Worm (Caenorhabditis elegans) whole organism, early embryonic: Measurements from ENCODE around the gene W06H8.2.

ENCODE experiments used
- B0310.2 ChIP-seq: sonication (generic microtip); optimal IDR thresholded peaks from 2 replicates; lab custom pipeline; 2016; ENCODE audit warnings: mild to moderate bottlenecking, missing genetic modification characterization, missing compliant biosample characterization
- aly-1 ChIP-seq: sonication (generic microtip); optimal IDR thresholded peaks from 2 replicates; lab custom pipeline; 2016; ENCODE audit warnings: missing genetic modification characterization, missing compliant biosample characterization
- ama-1 ChIP-seq: fragments of 150-350 bp; optimal IDR thresholded peaks from 2 replicates; lab custom pipeline; 2014
- ceh-13 ChIP-seq: fragments of 200-800 bp; sonication (Bioruptor generic); optimal IDR thresholded peaks from 2 replicates; lab custom pipeline; 2018; ENCODE audit warnings: mild to moderate bottlenecking, missing genetic modification characterization, missing compliant biosample characterization
- ceh-36 ChIP-seq: sonication (generic microtip); optimal IDR thresholded peaks from 2 replicates; lab custom pipeline; 2016; ENCODE audit warnings: missing genetic modification characterization, inconsistent platforms, missing compliant biosample characterization
- flt-1 ChIP-seq: fragments of 200-800 bp; sonication (Bioruptor generic); IDR thresholded peaks from 2 replicates; pipeline ENCODE4 v1.3.6; 2022; ENCODE audit warnings: missing genetic modification characterization, missing compliant biosample characterization
- hnd-1 ChIP-seq: sonication (generic microtip); optimal IDR thresholded peaks from 2 replicates; lab custom pipeline; 2016; ENCODE audit warnings: missing genetic modification characterization, missing compliant biosample characterization
- pes-1 ChIP-seq: fragments of 200-800 bp; sonication (Bioruptor generic); IDR thresholded peaks from 2 replicates; pipeline ENCODE4 v1.3.6; 2022; ENCODE audit warnings: missing genetic modification reagents, missing genetic modification characterization, missing compliant biosample characterization
- scrt-1 ChIP-seq: fragments of 200-800 bp; sonication (Bioruptor generic); IDR thresholded peaks from 2 replicates; pipeline ENCODE4 v1.3.6; 2022; ENCODE audit warnings: missing genetic modification characterization, missing compliant biosample characterization
- tbx-37 ChIP-seq: fragments of 200-800 bp; sonication (Bioruptor generic); conservative IDR thresholded peaks from 2 replicates; pipeline ENCODE4 v1.3.6; 2022; ENCODE audit warnings: missing genetic modification reagents, missing genetic modification characterization, missing compliant biosample characterization
- tra-4 ChIP-seq: sonication (generic microtip); optimal IDR thresholded peaks from 2 replicates; lab custom pipeline; 2017; ENCODE audit warnings: missing genetic modification characterization, missing compliant biosample characterization

- TF ChIP-seq ama-1 (lab: Kevin White, UChicago) (no peak), tra-4 (tag; lab: Kevin White, UChicago) (no peak), flt-1 (GFP tag; lab: Robert Waterston, UW) (no peak), aly-1 (tag; lab: Kevin White, UChicago) (no peak), tbx-37 (GFP tag; lab: Robert Waterston, UW) (no peak), pes-1 (GFP tag; lab: Robert Waterston, UW) (no peak), ceh-13 (GFP tag; lab: Kevin White, UChicago) (no peak), B0310.2 (tag; lab: Kevin White, UChicago) (no peak), ceh-36 (no peak), scrt-1 (GFP tag; lab: Robert Waterston, UW) (no peak), hnd-1 (tag; lab: Kevin White, UChicago) (no peak)
Measured at ce11 chrV:6222779-6223276, 16.3 kb downstream of the W06H8.2 start.
